Fruit fly (Drosophila melanogaster) whole organism, adult: ENCODE data around the gene Arp5.
A peak's percentile ranks its signal among the peaks of the same experiment; 100 is the strongest.

Source experiments
- CG11617 ChIP-seq: fragments of 200-800 bp; sonication (Bioruptor generic); optimal IDR thresholded peaks from 2 replicates; lab custom pipeline; 2017; ENCODE audit warnings: mild to moderate bottlenecking, missing biosample characterization, missing genetic modification reagents, missing genetic modification characterization
- CG12768 ChIP-seq: fragments of 200-800 bp; sonication (Bioruptor generic); optimal IDR thresholded peaks from 2 replicates; lab custom pipeline; 2017; ENCODE audit warnings: missing biosample characterization, missing genetic modification characterization, mild to moderate bottlenecking, moderate library complexity, missing genetic modification reagents
- CG14711 ChIP-seq: fragments of 200-800 bp; sonication (Bioruptor generic); optimal IDR thresholded peaks from 2 replicates; lab custom pipeline; 2018; ENCODE audit warnings: missing biosample characterization, mild to moderate bottlenecking, missing genetic modification characterization, moderate library complexity
- CG1620 ChIP-seq: fragments of 200-800 bp; sonication (Bioruptor generic); optimal IDR thresholded peaks from 2 replicates; lab custom pipeline; 2016; ENCODE audit warnings: missing biosample characterization, missing genetic modification characterization
- CG33017 ChIP-seq: fragments of 200-800 bp; sonication (Bioruptor generic); optimal IDR thresholded peaks from 2 replicates; lab custom pipeline; 2018; ENCODE audit warnings: missing biosample characterization, mild to moderate bottlenecking, missing genetic modification characterization, moderate library complexity
- CG5204 ChIP-seq: fragments of 200-800 bp; sonication (Bioruptor generic); optimal IDR thresholded peaks from 2 replicates; lab custom pipeline; 2016; ENCODE audit warnings: missing biosample characterization, missing genetic modification characterization
- CG7045 ChIP-seq: fragments of 200-800 bp; sonication (Bioruptor generic); optimal IDR thresholded peaks from 2 replicates; lab custom pipeline; 2017; ENCODE audit warnings: missing biosample characterization, mild to moderate bottlenecking, missing genetic modification characterization
- CG7101 ChIP-seq: fragments of 200-800 bp; sonication (Bioruptor generic); optimal IDR thresholded peaks from 2 replicates; lab custom pipeline; 2018; ENCODE audit warnings: missing biosample characterization, mild to moderate bottlenecking, missing genetic modification characterization, moderate library complexity
- Clk ChIP-seq: fragments of 200-800 bp; sonication (Bioruptor generic); optimal IDR thresholded peaks from 2 replicates; lab custom pipeline; 2017; ENCODE audit warnings: missing biosample characterization, missing genetic modification characterization
- Crg-1 ChIP-seq: fragments of 200-800 bp; sonication (Bioruptor generic); optimal IDR thresholded peaks from 2 replicates; lab custom pipeline; 2016; ENCODE audit warnings: missing biosample characterization, missing genetic modification characterization
- Hr96 ChIP-seq: fragments of 200-800 bp; sonication (Bioruptor generic); optimal IDR thresholded peaks from 2 replicates; lab custom pipeline; 2016; ENCODE audit warnings: missing biosample characterization, missing genetic modification characterization
- Mnt ChIP-seq: fragments of 200-800 bp; sonication (Bioruptor generic); optimal IDR thresholded peaks from 2 replicates; lab custom pipeline; 2016; ENCODE audit warnings: missing biosample characterization, mild to moderate bottlenecking, missing genetic modification characterization
- bab1 ChIP-seq: fragments of 200-800 bp; sonication (Bioruptor generic); optimal IDR thresholded peaks from 3 replicates; lab custom pipeline; 2019; ENCODE audit warnings: missing biosample characterization, mild to moderate bottlenecking, missing genetic modification characterization, moderate library complexity
- cic ChIP-seq: fragments of 200-800 bp; sonication (Bioruptor generic); optimal IDR thresholded peaks from 2 replicates; lab custom pipeline; 2017; ENCODE audit warnings: missing biosample characterization, mild to moderate bottlenecking, missing genetic modification characterization, moderate library complexity
- cnc ChIP-seq, 2 experiments: fragments of >200 bp; optimal IDR thresholded peaks; 2 replicates each; lab custom pipeline; 2017
- kay ChIP-seq: fragments of 200-800 bp; sonication (Bioruptor generic); peaks from one replicate; lab custom pipeline; 2016; ENCODE audit warnings: missing biosample characterization, missing genetic modification characterization, borderline replicate concordance
- ovo ChIP-seq: fragments of 200-800 bp; sonication (Bioruptor generic); optimal IDR thresholded peaks from 2 replicates; lab custom pipeline; 2016; ENCODE audit warnings: missing biosample characterization, missing genetic modification characterization
- pad ChIP-seq: fragments of 200-800 bp; sonication (Bioruptor generic); optimal IDR thresholded peaks from 3 replicates; lab custom pipeline; 2017; ENCODE audit warnings: missing biosample characterization, missing genetic modification characterization, mild to moderate bottlenecking, moderate library complexity, missing genetic modification reagents
- tj ChIP-seq: fragments of 200-800 bp; sonication (Bioruptor generic); optimal IDR thresholded peaks from 3 replicates; lab custom pipeline; 2017; ENCODE audit warnings: missing biosample characterization, mild to moderate bottlenecking, missing genetic modification characterization, moderate library complexity
- toe ChIP-seq: fragments of 200-800 bp; sonication (Bioruptor generic); optimal IDR thresholded peaks from 2 replicates; lab custom pipeline; 2016; ENCODE audit warnings: missing biosample characterization, missing genetic modification characterization

Arp5 gene

DNA sequence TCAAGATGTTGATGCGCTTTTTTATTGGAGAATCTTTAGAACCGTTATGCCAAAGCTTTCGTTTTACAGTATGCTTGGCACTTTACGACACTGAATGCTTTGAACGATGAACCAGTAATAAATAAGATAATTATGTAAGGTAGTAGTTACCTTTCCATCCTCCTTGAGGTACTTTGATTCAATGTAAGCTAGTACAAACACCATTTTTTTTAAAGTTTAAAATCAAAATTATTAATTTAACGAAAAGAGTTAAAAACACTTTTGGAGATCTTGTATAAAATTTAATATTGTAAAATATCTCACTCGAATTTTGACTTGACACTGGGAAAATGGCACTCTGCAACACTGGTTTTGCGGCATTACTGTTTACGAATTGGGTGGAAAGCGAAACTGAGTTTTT, at the start of gene Arp5, which contains the start of gene CG7208:
Arp5 (plus strand) TSS at position 114 of the 400 bp plus-strand sequence.
CG7208 (minus strand) TSS at position 331 of the 400 bp plus-strand sequence.
- peak; percentile 59 for TF ChIP-seq toe (GFP tag; lab: Kevin White, UChicago)
- TF ChIP-seq ovo (GFP tag; lab: Kevin White, UChicago): peak; percentile 93
- TF ChIP-seq cnc (optimal IDR thresholded peaks at IDR 0.05; lab: Kevin White, UChicago): no peak
- peak; percentile 76 for TF ChIP-seq CG33017 (tag; lab: Kevin White, UChicago)
- TF ChIP-seq bab1 (GFP tag; lab: Kevin White, UChicago): peak; percentile 83
- no peak for TF ChIP-seq CG5204
- TF ChIP-seq Clk (GFP tag; lab: Kevin White, UChicago): peak; percentile 24
- TF ChIP-seq CG1620 (GFP tag; lab: Kevin White, UChicago): peak; percentile 75
- peak; percentile 72 for TF ChIP-seq Hr96 (GFP tag; lab: Kevin White, UChicago)
- TF ChIP-seq CG14711 (tag; lab: Kevin White, UChicago): peak; percentile 82
- peak; percentile 69 for TF ChIP-seq Mnt (GFP tag; lab: Kevin White, UChicago)
- TF ChIP-seq CG11617 (GFP tag; lab: Kevin White, UChicago): peak; percentile 80
- TF ChIP-seq CG7045 (GFP tag; lab: Kevin White, UChicago): peak; percentile 62
- TF ChIP-seq tj (GFP tag; lab: Kevin White, UChicago): peak; percentile 32
- no peak for TF ChIP-seq kay (GFP tag; lab: Kevin White, UChicago)
- peak; percentile 85 for TF ChIP-seq CG7101 (tag; lab: Kevin White, UChicago)
- peak; percentile 84 for TF ChIP-seq CG12768 (GFP tag; lab: Kevin White, UChicago)
- peak; percentile 85 for TF ChIP-seq Crg-1 (GFP tag; lab: Kevin White, UChicago)
- TF ChIP-seq pad (GFP tag; lab: Kevin White, UChicago): peak; percentile 77
- TF ChIP-seq cic (GFP tag; lab: Kevin White, UChicago): peak; percentile 51

DNA sequence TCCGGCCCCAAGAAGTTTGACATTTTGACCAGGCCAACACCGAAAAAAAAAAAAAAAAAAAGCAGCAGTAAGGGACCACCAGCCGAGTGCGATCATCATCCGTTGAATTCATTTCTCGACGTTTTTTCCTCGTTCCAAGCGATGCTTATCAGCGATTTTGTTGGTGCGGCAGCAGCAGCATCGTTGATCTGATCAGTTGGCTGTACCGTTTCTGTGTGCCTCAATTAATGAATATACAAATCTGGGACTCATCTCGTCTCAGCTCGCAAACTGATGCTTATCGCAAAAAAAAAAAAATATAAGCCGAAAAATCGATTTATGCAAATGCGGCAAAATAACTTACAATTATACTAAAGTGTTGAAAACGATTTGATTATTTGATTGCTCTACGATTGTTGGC, 40.4 kb upstream of the Arp5 start:
- TF ChIP-seq CG14711 (tag; lab: Kevin White, UChicago): no peak
- no peak for TF ChIP-seq cic (GFP tag; lab: Kevin White, UChicago)
- no peak for TF ChIP-seq Mnt (GFP tag; lab: Kevin White, UChicago)
- no peak for TF ChIP-seq pad (GFP tag; lab: Kevin White, UChicago)
- TF ChIP-seq Crg-1 (GFP tag; lab: Kevin White, UChicago): no peak
- TF ChIP-seq CG33017 (tag; lab: Kevin White, UChicago): no peak
- TF ChIP-seq CG1620 (GFP tag; lab: Kevin White, UChicago): no peak
- TF ChIP-seq CG7045 (GFP tag; lab: Kevin White, UChicago): no peak
- no peak for TF ChIP-seq bab1 (GFP tag; lab: Kevin White, UChicago)
- TF ChIP-seq CG5204: no peak
- no peak for TF ChIP-seq ovo (GFP tag; lab: Kevin White, UChicago)
- no peak for TF ChIP-seq CG11617 (GFP tag; lab: Kevin White, UChicago)
- TF ChIP-seq cnc (optimal IDR thresholded peaks at IDR 0.05; lab: Kevin White, UChicago): no peak
- no peak for TF ChIP-seq Clk (GFP tag; lab: Kevin White, UChicago)
- no peak for TF ChIP-seq tj (GFP tag; lab: Kevin White, UChicago)
- no peak for TF ChIP-seq kay (GFP tag; lab: Kevin White, UChicago)
- no peak for TF ChIP-seq toe (GFP tag; lab: Kevin White, UChicago)

DNA sequence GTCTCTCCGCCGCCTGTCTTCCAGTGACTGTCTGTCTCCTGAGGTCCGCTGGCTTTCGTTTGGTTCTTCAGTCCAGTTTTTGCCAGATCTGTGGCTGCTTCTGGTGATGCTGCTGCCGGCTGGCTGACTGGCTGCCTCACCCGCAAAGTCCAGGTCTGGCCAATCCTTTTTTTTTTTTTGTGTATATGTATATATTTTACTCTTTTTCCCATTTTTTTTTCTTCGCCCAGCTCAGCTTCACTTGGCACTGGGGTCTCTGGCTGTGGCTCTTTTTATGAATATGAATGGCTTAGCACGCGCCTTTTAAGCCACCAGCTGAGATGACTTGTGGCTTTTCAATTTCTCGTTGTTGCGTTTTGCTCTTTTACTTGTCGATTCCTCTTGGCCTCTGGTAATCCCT, 38.7 kb upstream of the Arp5 start:
- TF ChIP-seq pad (GFP tag; lab: Kevin White, UChicago): no peak
- no peak for TF ChIP-seq CG33017 (tag; lab: Kevin White, UChicago)
- TF ChIP-seq CG12768 (GFP tag; lab: Kevin White, UChicago): no peak
- no peak for TF ChIP-seq CG1620 (GFP tag; lab: Kevin White, UChicago)
- no peak for TF ChIP-seq CG11617 (GFP tag; lab: Kevin White, UChicago)
- TF ChIP-seq toe (GFP tag; lab: Kevin White, UChicago): no peak
- TF ChIP-seq cnc (optimal IDR thresholded peaks at IDR 0.05; lab: Kevin White, UChicago): no peak
- no peak for TF ChIP-seq CG7045 (GFP tag; lab: Kevin White, UChicago)
- TF ChIP-seq kay (GFP tag; lab: Kevin White, UChicago): no peak
- no peak for TF ChIP-seq Mnt (GFP tag; lab: Kevin White, UChicago)
- no peak for TF ChIP-seq bab1 (GFP tag; lab: Kevin White, UChicago)
- TF ChIP-seq CG5204: no peak
- TF ChIP-seq cic (GFP tag; lab: Kevin White, UChicago): no peak
- no peak for TF ChIP-seq Crg-1 (GFP tag; lab: Kevin White, UChicago)
- no peak for TF ChIP-seq ovo (GFP tag; lab: Kevin White, UChicago)
- TF ChIP-seq CG7101 (tag; lab: Kevin White, UChicago): no peak

dm6 chr3R:18151820-18152219, 33.5 kb upstream of the Arp5 start, which contains the start of gene CG14316:
TSS of gene CG14316 (plus strand) at chr3R:18152120.
- TF ChIP-seq kay (GFP tag; lab: Kevin White, UChicago) (no peak), cic (GFP tag; lab: Kevin White, UChicago) (no peak)

DNA sequence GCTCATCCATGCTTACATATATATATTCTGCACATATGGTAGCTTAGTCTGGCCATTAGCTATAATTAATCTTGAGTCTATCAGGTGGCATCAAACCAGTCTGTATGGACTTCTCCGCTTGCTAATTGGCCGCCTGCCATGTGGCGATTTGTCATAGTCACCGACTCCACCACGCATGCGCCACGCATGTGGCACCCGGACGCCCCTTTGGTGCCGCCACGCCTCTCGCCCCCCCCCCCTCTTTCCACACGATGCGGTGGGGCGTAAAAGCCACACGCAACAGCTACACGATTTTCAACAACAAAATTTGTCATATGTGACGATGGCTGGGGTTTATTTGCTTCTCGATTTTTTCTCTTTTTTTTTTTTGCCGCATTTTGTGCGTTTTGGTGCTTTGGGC, 31.6 kb upstream of the Arp5 start:
- TF ChIP-seq Mnt (GFP tag; lab: Kevin White, UChicago) (no peak), CG12768 (GFP tag; lab: Kevin White, UChicago) (no peak), CG1620 (GFP tag; lab: Kevin White, UChicago) (no peak), CG7101 (tag; lab: Kevin White, UChicago) (no peak), bab1 (GFP tag; lab: Kevin White, UChicago) (no peak), cic (GFP tag; lab: Kevin White, UChicago) (no peak), CG7045 (GFP tag; lab: Kevin White, UChicago) (no peak), CG11617 (GFP tag; lab: Kevin White, UChicago) (no peak)

- no peak for TF ChIP-seq Crg-1 (GFP tag; lab: Kevin White, UChicago)
- TF ChIP-seq Mnt (GFP tag; lab: Kevin White, UChicago): no peak
- no peak for TF ChIP-seq CG11617 (GFP tag; lab: Kevin White, UChicago)
- no peak for TF ChIP-seq cnc (optimal IDR thresholded peaks at IDR 0.05; lab: Kevin White, UChicago)
- TF ChIP-seq CG14711 (tag; lab: Kevin White, UChicago): no peak
- no peak for TF ChIP-seq CG7101 (tag; lab: Kevin White, UChicago)
- TF ChIP-seq Clk (GFP tag; lab: Kevin White, UChicago): no peak
Observed at dm6 chr3R:18156608-18157007, 28.7 kb upstream of the Arp5 start.
